Fruit fly (Drosophila melanogaster): Measurements from ENCODE around the gene COX5BL.

The COX5BL gene

DNA sequence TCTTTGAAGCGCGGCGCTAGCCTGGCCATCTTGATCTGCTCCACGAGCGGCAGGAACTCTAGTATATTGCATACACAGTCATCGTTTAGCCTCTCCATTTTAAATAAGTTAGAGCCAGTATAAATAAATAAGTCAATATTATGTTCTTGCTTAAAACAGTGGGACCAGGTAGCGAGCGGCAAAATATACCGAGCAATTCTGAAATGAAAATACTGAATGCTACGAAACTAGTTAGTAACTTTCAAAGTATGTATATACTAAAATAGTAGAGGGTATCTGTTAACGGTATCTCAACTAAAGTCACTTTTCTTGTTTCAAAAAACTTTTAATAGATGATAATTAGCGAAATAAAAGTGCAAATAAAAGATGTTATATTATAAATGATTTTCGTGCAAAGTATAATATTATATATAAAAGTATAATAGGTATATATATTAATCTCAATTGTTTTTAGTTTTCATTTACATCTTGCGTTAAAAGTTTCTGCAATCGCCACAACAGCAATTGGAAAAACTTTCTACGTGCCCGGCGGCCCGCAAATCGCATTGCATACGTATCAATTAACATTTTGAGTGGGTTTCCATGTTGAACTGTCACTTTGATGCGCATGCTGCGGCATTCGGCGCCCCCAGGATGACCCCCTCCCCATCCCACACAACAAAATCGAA lies 6.9 kb downstream of the COX5BL start, which contains the start of gene CG13766 (continued):
- TF ChIP-seq CG17186 (GFP tag; optimal IDR thresholded peaks at IDR 0.05): no peak
- no peak for TF ChIP-seq CG7745 (tag; optimal IDR thresholded peaks at IDR 0.05)
- no peak for TF ChIP-seq ac (GFP tag; optimal IDR thresholded peaks at IDR 0.05)
- TF ChIP-seq phol (tag; optimal IDR thresholded peaks at IDR 0.05): no peak
- no peak for TF ChIP-seq Sox100B (GFP tag; optimal IDR thresholded peaks at IDR 0.05)
- TF ChIP-seq CG33213 (GFP tag; optimal IDR thresholded peaks at IDR 0.05): peak; percentile 71
- TF ChIP-seq Hr78 (GFP tag; optimal IDR thresholded peaks at IDR 0.05): no peak
- TF ChIP-seq sd (tag; optimal IDR thresholded peaks at IDR 0.05): no peak
- TF ChIP-seq Doc2 (GFP tag; IDR thresholded peaks at IDR 0.05): no peak
- no peak for TF ChIP-seq CG17328 (GFP tag; IDR thresholded peaks at IDR 0.05)
- no peak for TF ChIP-seq kni (GFP tag; optimal IDR thresholded peaks at IDR 0.05)
- no peak for TF ChIP-seq odd (GFP tag; optimal IDR thresholded peaks at IDR 0.05)
- TF ChIP-seq CG42726 (GFP tag; IDR thresholded peaks at IDR 0.05; ENCODE audit: partially characterized antibody): no peak
- no peak for TF ChIP-seq CG13775 (GFP tag; optimal IDR thresholded peaks at IDR 0.05)
- TF ChIP-seq sima (GFP tag; optimal IDR thresholded peaks at IDR 0.05): no peak
- no peak for TF ChIP-seq Lpt (GFP tag; optimal IDR thresholded peaks at IDR 0.05)
- no peak for TF ChIP-seq al (GFP tag; IDR thresholded peaks at IDR 0.05)
- no peak for TF ChIP-seq dpn (GFP tag; optimal IDR thresholded peaks at IDR 0.05)
- no peak for TF ChIP-seq Abd-B (GFP tag; optimal IDR thresholded peaks at IDR 0.05)
- TF ChIP-seq nerfin-2 (GFP tag; IDR thresholded peaks at IDR 0.05; ENCODE audit: partially characterized antibody): peak; percentile 99
- TF ChIP-seq Doc3 (GFP tag; IDR thresholded peaks at IDR 0.05; ENCODE audit: partially characterized antibody): peak; percentile 70; the same call in 2 of the 3 replicates
- no peak for TF ChIP-seq crol (GFP tag; IDR thresholded peaks at IDR 0.05)
- TF ChIP-seq CG2199 (GFP tag; IDR thresholded peaks at IDR 0.05): no peak
- no peak for TF ChIP-seq CG1529 (GFP tag; optimal IDR thresholded peaks at IDR 0.05)
- no peak for TF ChIP-seq CG11504 (tag; optimal IDR thresholded peaks at IDR 0.05)
- TF ChIP-seq fd3F (GFP tag; optimal IDR thresholded peaks at IDR 0.05): no peak
- no peak for TF ChIP-seq kay (GFP tag; optimal IDR thresholded peaks at IDR 0.05)
- TF ChIP-seq CG11696 (GFP tag; IDR thresholded peaks at IDR 0.05): no peak
- no peak for TF ChIP-seq tap (tag; optimal IDR thresholded peaks at IDR 0.05)
- TF ChIP-seq Dad (GFP tag; optimal IDR thresholded peaks at IDR 0.05): no peak
- no peak for TF ChIP-seq CG7839 (tag; optimal IDR thresholded peaks at IDR 0.05)
- peak; percentile 29 for TF ChIP-seq CG4617 (GFP tag; optimal IDR thresholded peaks at IDR 0.05; ENCODE audit: borderline replicate concordance)
- TF ChIP-seq ci (GFP tag; IDR thresholded peaks at IDR 0.05): no peak
- no peak for TF ChIP-seq CG6765 (GFP tag; optimal IDR thresholded peaks at IDR 0.05)
- no peak for TF ChIP-seq fd96Cb (tag; optimal IDR thresholded peaks at IDR 0.05)
- TF ChIP-seq CG18619 (GFP tag; optimal IDR thresholded peaks at IDR 0.05): no peak
- TF ChIP-seq da (GFP tag; optimal IDR thresholded peaks at IDR 0.05): no peak
- TF ChIP-seq MESR4 (GFP tag; optimal IDR thresholded peaks at IDR 0.05): peak; percentile 37
- no peak for TF ChIP-seq hkb (optimal IDR thresholded peaks at IDR 0.05)
- TF ChIP-seq hkb (GFP tag; IDR thresholded peaks at IDR 0.05): no peak
- peak; percentile 18 for TF ChIP-seq BEAF-32 (GFP tag; optimal IDR thresholded peaks at IDR 0.05)
- TF ChIP-seq CG13287 (GFP tag; IDR thresholded peaks at IDR 0.05; ENCODE audit: partially characterized antibody): peak; percentile 94
- no peak for TF ChIP-seq Sox102F (GFP tag; optimal IDR thresholded peaks at IDR 0.05)
- no peak for TF ChIP-seq Side (GFP tag; optimal IDR thresholded peaks at IDR 0.05)
- TF ChIP-seq Poxn (GFP tag; IDR thresholded peaks at IDR 0.05): 0 out of 2 replicates have a peak, but pooled peaks have one; percentile 18
- no peak for TF ChIP-seq shn (GFP tag; optimal IDR thresholded peaks at IDR 0.05)
- no peak for TF ChIP-seq sens-2 (GFP tag; IDR thresholded peaks at IDR 0.05)
- TF ChIP-seq her (GFP tag; optimal IDR thresholded peaks at IDR 0.05): no peak
- no peak for TF ChIP-seq CG4282 (GFP tag; optimal IDR thresholded peaks at IDR 0.05)
- no peak for TF ChIP-seq CTCF (GFP tag; optimal IDR thresholded peaks at IDR 0.05)
- TF ChIP-seq HLHmδ (GFP tag; optimal IDR thresholded peaks at IDR 0.05): no peak
